Worm (Caenorhabditis elegans): ENCODE data around the gene F45D11.7.
"Not testable (repeated sequence)": the region's sequence is repeated elsewhere in the genome, so short reads cannot be mapped to it uniquely, and the experiment has no call there.

F45D11.7 gene

DNA sequence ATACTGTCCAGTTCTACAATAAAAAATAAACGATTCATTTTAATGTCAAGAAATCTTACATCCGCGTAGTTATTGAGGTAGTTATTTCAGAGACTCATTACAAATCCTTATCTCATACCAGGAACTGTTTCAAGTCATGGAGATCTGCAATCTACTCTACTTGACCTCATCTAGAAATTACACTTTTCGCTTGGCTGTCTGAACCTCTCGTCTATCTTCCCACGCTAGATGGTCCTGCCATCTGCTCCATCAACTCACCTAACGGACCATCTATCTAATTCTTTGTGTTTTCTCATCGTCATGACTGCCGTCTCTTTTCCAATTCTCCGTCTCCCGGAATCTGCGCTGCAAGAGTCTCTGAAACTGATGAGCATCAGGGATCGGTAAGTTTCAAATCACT, at the start of gene F45D11.7:
Gene F45D11.7, plus strand, starts transcription at position 301 of the 400 bp plus-strand sequence.
- TF ChIP-seq unc-62 (GFP tag; optimal IDR thresholded peaks at IDR 0.05) = not testable (repeated sequence)

DNA sequence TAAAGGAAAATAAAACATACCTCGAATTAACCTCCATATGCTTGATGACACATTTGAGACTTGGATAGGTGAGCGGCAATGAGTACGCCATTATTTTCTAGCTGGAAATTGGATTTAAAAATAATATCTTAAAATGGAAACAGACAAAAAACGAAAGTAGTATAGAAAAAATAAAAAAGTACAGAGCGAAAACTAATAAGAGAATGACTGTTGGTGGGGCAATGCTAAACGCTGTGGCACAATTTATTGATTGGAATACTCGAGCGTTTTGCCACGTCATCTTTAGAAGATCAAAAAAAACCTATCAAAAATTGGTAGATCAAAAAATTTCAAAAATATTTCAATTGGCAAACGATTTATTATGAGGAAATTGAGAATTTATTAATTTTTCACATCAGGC, 46.2 kb upstream of the F45D11.7 start, which contains the start of gene fbxc-32:
Gene fbxc-32, minus strand, starts transcription at position 101 of the 400 bp plus-strand sequence.
- TF ChIP-seq unc-62 (GFP tag; optimal IDR thresholded peaks at IDR 0.05) = no peak

DNA sequence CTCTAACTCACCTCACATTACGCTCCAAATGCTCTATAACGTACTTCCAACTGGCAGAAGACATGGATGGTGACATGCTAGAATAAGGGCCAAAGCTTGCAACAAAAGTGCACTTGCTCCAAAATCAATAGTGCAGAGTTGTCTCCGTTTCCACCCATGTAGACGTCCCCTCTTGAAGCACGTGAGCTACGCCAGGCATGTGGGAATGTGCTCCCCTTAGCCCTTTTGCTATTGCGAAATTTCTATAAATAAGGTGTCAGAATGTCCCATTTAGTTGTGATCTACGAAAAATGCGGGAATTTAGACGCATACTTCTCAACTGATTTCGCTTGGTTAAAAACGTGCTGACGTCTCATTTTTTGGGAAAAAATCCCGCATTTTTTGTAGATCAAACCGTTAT, 44.0 kb upstream of the F45D11.7 start:
- TF ChIP-seq unc-62 (GFP tag; optimal IDR thresholded peaks at IDR 0.05) = no peak

DNA sequence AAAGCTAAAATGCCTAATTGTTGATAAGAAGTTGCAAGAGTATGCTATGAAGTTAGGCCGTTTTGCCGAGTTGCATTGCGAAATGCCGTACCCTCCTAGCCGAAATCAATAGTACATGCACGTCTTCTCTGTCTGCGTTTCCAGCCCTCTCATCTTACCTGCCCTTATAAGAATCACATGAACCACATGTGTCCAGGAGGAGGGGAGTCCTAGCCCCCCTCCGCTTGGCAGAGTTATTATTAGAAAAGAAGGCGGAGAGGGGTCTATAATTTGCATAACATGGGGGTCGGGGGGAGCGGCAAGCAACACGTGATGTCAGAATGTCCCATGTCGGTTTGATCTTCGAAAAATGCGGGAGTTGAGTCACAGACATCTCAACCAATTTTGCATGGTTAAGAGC, 41.3 kb upstream of the F45D11.7 start:
- TF ChIP-seq unc-62 (GFP tag; optimal IDR thresholded peaks at IDR 0.05) = no peak

DNA sequence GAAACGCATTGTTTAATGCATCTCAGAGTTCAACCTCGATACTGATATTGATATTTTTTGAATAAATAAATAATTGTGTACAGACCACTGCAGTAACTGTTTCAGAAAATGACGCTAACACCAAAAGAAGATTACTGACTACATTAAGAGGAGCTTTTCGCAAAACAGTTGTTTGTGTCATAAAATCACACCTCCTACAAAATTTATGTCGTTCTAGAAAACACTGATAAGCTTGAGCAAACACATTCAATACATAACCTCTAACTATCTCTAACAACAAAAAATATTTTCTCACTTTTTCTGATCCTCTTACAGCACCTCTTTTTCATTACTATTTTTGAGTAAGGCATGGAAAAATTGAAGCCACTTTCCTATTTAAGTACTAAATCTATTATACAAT, 39.7 kb upstream of the F45D11.7 start, which contains the start of gene fbxc-7:
Gene fbxc-7, plus strand, starts transcription at position 301 of the 400 bp plus-strand sequence.
- not testable (repeated sequence) for TF ChIP-seq unc-62 (GFP tag; optimal IDR thresholded peaks at IDR 0.05)

DNA sequence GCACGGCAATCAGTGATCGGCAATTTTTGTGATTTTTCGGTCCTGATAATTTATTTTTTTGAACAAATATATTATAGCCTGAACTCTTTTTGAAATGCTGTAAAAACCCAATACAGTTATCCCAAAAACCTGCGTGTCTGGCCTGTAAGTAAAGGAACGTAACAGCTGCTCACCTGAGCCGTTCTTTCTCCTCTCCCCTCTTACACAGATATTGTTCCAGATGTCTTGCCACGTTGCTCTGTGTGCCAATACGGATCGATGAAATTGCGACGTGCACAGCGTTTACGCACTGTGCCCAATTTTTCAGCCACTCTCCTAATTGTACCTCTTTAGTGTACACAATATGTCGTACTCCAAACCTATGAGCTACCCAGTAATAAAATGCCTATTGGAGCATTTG, 35.7 kb upstream of the F45D11.7 start, which contains the start of gene sdz-4:
Gene sdz-4, plus strand, starts transcription at position 301 of the 400 bp plus-strand sequence.
- TF ChIP-seq unc-62 (GFP tag; optimal IDR thresholded peaks at IDR 0.05) = no peak

DNA sequence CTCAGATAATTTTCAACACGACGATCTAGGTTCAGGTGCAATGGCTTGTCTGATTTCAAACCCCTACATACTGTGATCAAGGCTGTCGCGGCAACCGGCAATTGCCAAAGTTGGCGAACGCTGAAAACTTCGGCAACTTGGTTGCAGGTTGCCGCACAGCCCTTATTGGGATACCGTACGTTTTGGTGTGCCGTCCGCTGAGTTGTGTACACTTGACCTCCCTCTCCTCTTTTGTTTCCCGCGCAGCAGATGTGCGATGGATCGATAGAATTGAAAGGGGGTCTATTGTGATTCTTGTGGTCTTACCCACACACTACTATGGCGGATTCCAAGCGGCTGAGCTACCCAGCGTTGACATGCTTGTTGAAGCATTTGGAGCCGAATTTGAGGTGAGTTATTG, 34.1 kb upstream of the F45D11.7 start, which contains the start of the genes C32B5.18 and C32B5.7:
Gene C32B5.18, plus strand, starts transcription at position 301 of the 400 bp plus-strand sequence.
Gene C32B5.7, plus strand, starts transcription at position 311 of the 400 bp plus-strand sequence.
- TF ChIP-seq unc-62 (GFP tag; optimal IDR thresholded peaks at IDR 0.05) = no peak

DNA sequence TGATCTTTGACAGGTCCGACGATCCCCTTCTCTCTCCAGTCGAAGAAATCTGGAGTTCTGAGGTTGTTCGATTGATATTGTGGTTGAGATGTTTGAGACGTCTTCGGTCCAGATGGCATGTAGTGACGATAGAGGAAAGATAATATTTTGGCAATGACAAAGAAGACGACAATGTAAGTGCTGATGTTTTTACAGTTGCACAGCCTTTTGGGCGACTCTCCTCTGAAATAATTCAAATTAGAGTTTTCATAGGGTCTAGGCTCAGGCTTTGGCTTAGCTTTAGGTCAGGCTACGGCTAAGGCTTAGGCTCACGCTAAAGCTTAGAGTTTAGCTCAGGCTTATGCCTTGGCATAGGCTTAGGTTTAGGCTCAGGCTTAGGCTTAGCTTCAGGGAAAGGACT, 32.4 kb upstream of the F45D11.7 start, which contains the start of gene C32B5.13:
Gene C32B5.13, minus strand, starts transcription at position 101 of the 400 bp plus-strand sequence.
- no peak for TF ChIP-seq unc-62 (GFP tag; optimal IDR thresholded peaks at IDR 0.05)

DNA sequence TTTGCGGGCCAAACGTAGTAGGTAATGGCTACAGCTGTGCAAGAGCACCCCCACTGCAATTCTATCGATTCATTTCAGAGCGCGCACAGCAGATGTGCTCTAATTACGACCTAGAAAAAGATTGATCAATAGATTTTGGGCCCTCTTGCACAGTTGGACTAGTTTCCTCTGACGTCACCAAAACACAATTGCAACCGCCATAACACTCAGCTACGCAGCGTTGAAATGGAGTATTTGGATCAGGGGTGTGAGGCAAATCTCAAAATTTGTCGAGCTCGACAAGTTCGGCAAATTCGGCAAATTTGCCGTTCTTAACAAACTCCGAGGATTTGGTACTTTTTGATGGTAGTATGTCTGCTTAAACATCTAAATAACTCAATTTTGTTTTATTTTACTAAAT, 27.4 kb upstream of the F45D11.7 start, which contains the start of gene fbxc-18:
Gene fbxc-18, minus strand, starts transcription at position 101 of the 400 bp plus-strand sequence.
- TF ChIP-seq unc-62 (GFP tag; optimal IDR thresholded peaks at IDR 0.05) = not testable (repeated sequence)

DNA sequence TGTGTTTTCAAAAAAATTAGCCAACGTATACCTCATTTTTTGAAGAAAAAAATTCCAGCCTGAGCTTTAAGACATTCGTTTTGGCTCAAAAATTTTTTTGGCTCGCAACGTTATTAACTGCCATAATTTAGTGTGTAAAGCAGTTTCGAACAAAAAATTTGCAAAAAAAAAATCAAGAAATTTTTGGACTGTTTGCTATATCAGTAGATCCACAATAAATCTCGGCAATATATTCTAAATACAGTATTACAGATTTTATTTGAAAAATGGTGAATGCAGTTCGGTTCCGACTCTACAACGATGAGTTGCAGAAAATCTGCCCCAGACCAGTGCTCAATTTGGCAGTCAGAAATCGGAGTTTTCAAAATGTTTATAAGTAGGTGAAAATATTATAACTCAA, 26.2 kb upstream of the F45D11.7 start, which contains the start of gene C32B5.6:
Gene C32B5.6, plus strand, starts transcription at position 301 of the 400 bp plus-strand sequence.
- TF ChIP-seq unc-62 (GFP tag; optimal IDR thresholded peaks at IDR 0.05) = not testable (repeated sequence)

DNA sequence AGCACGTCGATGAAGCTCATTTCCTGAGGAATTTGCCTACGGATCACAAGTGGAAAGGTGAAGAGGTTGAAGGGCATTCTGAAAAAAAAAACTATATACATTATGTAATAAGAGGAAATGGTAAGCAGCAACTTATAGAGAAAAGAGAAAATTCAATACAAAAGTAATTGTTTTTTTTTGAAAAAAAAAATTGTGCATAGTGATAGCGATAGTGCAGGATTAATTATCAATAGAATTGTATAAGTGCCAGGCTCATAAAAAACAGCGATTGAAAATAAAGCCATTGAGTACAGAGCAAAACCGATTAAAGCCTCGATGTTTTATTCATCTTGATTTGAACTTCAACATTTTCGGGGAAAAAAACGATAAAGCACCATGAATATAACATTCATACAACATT, 21.5 kb upstream of the F45D11.7 start, which contains the start of gene C32B5.15:
Gene C32B5.15, minus strand, starts transcription at position 101 of the 400 bp plus-strand sequence.
- no peak for TF ChIP-seq unc-62 (GFP tag; optimal IDR thresholded peaks at IDR 0.05)

DNA sequence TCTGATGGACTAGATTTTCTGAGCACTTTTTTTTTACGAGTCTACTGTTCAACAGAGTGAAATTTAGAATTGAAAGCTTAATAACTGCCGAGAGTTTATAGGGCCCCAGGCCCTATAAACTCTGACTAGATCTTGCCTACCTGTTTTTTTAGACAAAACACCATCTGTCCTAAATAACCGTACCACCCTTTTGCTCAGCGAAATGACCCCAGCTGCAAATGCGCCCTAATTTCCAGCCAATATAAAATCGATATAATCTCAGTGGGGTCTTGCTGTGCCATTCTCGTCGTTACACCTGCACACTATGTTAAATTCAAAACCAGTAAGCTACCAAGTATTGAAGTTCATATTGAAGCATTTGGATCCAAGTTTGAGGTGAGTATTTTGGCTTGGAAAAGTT, 20.3 kb upstream of the F45D11.7 start, which contains the start of gene fbxc-14:
Gene fbxc-14, plus strand, starts transcription at position 301 of the 400 bp plus-strand sequence.
- no peak for TF ChIP-seq unc-62 (GFP tag; optimal IDR thresholded peaks at IDR 0.05)

DNA sequence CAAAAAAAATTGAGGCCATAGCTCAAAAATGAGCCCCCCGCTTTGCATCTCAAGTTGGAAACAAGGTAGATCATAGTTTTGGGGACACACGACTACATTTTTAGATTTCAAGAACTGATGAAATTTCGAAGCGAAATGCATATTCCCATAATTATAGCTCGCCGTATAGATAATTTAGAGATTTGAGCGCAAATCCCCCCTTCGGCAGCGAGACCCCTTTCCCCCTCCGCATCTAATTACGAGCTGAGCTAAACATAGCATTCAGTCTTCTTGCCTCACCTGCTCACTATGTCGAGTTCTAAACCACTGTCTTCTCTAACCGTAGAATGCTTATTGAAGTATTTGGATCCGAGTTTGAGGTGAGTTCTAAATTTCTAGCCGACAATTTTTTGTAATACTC, 15.2 kb upstream of the F45D11.7 start, which contains the start of the genes fbxc-17 and fbxc-15:
Gene fbxc-17, minus strand, starts transcription at position 101 of the 400 bp plus-strand sequence.
Gene fbxc-15, plus strand, starts transcription at position 289 of the 400 bp plus-strand sequence.
- no peak for TF ChIP-seq unc-62 (GFP tag; optimal IDR thresholded peaks at IDR 0.05)

DNA sequence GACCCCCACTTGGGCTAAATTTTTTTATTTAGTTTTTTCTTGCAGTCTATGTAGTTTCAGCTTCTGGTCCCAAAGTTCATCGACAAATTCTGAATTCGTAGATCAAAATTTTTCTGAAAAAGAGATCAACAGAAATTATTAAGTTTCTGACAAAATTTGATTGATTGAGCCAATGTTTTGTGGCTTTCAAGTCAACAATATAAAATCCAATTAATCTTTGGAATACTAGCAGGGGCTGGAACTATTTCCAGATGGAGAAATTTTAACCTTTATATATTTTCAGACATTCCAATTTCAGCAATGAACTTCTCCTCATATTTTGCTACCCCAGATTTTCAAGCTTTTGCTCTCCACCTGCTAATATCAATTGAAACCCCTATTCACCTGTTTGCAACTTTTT, 11.5 kb upstream of the F45D11.7 start, which contains the start of gene srh-274:
Gene srh-274, plus strand, starts transcription at position 301 of the 400 bp plus-strand sequence.
- no peak for TF ChIP-seq unc-62 (GFP tag; optimal IDR thresholded peaks at IDR 0.05)

DNA sequence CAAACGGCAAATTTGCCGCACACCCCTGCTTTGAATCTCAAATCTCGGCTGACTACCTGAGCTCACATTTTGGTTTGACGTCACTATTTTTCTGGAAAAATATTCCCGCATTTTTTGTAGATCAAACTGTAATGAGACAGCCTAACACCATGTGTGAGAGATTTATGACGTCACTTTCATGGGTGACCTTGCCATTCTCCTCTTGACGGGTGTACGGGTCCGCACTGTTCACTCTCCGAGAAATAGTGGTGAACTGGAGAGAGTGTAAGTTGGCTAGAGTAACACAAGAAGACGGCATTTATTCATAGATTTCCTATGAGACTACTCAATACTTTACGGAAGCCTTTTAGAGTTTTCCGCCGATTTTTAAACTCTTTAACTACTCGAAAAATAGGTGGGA, 8.6 kb upstream of the F45D11.7 start, which contains the start of gene fbxc-40:
Gene fbxc-40, plus strand, starts transcription at position 301 of the 400 bp plus-strand sequence.
- TF ChIP-seq unc-62 (GFP tag; optimal IDR thresholded peaks at IDR 0.05) = not testable (repeated sequence)

DNA sequence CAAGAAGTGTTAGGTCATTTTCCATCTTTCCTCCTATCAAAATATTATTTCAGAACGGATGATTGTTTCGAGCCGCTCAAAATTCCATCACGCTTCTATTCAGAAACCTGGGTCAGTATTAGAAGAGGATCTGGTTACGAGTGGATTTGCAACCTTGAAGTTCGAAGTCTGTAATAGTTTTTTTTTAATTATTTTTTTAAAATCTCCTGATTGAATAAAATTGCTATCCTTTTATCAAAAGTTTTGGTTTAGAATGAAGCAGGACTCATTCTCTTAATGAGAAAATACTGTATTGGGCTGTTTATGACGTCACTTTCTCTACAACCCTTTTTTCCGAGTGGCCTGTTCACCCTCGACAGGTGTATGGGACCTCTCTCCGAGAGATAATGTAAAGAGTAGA, 5.9 kb upstream of the F45D11.7 start, which contains the start of gene fbxc-39:
Gene fbxc-39, plus strand, starts transcription at position 301 of the 400 bp plus-strand sequence.
- TF ChIP-seq unc-62 (GFP tag; optimal IDR thresholded peaks at IDR 0.05) = no peak

DNA sequence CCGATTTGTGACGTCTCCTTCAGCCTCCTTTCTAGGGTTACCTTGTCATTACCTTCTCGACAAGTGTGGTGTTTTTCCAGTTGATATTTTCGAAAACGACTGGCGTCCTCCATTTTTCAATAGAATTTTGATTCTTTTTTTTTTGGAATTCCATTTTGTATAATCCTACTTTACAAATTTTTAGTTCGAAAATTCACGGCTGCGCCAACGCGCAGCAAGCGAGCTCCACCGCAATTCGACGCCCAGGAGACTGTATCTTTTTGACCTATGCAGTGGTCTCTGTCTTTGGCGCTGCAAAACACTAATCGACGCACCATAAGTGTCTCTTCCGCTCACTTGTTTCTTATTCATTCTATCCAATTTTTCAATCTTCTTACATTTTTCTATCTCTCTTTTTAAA, 3.0 kb upstream of the F45D11.7 start, which contains the start of gene fbxc-42:
Gene fbxc-42, plus strand, starts transcription at position 301 of the 400 bp plus-strand sequence.
- no peak for TF ChIP-seq unc-62 (GFP tag; optimal IDR thresholded peaks at IDR 0.05)
